Fruit fly (Drosophila melanogaster): ENCODE data around the gene if.
A peak's percentile ranks its signal among the peaks of the same experiment; 100 is the strongest.

The if gene

DNA sequence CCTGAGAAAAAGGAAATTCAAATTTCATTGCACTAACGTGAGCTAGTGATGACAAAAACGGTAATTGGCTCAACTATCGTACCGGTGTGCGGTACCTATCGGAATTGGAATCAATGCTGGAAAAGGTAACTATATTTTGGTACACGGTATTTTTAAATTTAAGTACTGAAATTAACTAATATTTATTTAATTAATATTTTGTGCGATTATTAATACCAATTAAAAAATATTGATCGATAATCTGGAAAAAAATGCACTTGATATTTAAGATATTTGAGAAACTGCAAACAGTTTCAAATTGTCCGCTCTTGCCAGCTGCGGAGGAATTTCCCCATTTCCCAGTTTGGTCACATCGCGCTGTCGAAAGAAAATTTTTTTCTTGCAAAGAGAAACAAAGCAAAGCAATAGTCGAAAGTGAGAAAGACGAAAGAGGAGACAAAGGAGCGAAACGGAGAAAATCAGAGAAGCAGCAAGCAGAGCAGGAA, 4.2 kb upstream of the if start (continued):
- TF ChIP-seq ato (GFP tag; IDR thresholded peaks at IDR 0.05; ENCODE audit: partially characterized antibody) (no peak), CG12391 (tag; optimal IDR thresholded peaks at IDR 0.05) (peak; percentile 32), CG12299 (tag; optimal IDR thresholded peaks at IDR 0.05) (no peak), CG18619 (GFP tag; optimal IDR thresholded peaks at IDR 0.05) (no peak), CTCF (GFP tag; optimal IDR thresholded peaks at IDR 0.05) (no peak), salm (tag; optimal IDR thresholded peaks at IDR 0.05) (no peak), Ssrp (tag; optimal IDR thresholded peaks at IDR 0.05) (no peak), Deaf1 (tag; optimal IDR thresholded peaks at IDR 0.05) (no peak), Dek (tag; optimal IDR thresholded peaks at IDR 0.05) (no peak), CG13123 (GFP tag; optimal IDR thresholded peaks at IDR 0.05) (no peak), hbn (GFP tag; IDR thresholded peaks at IDR 0.05; ENCODE audit: partially characterized antibody) (peak; percentile 29; the same call in 1 of the 2 replicates), CG16863 (GFP tag; optimal IDR thresholded peaks at IDR 0.05) (no peak), sd (tag; optimal IDR thresholded peaks at IDR 0.05) (no peak), nom (GFP tag; optimal IDR thresholded peaks at IDR 0.05) (peak; percentile 3), CG11456 (GFP tag; IDR thresholded peaks at IDR 0.05) (no peak), chinmo (GFP tag; IDR thresholded peaks at IDR 0.05; ENCODE audit: partially characterized antibody) (no peak), CG6272 (GFP tag; IDR thresholded peaks at IDR 0.05) (no peak), CG15601 (tag; optimal IDR thresholded peaks at IDR 0.05) (peak; percentile 1), NFAT (GFP tag; IDR thresholded peaks at IDR 0.05) (0 out of 2 replicates have a peak, but pooled peaks have one; percentile 31), grn (GFP tag; optimal IDR thresholded peaks at IDR 0.05) (no peak), Ets65A (GFP tag) (no peak), CG18764 (GFP tag; optimal IDR thresholded peaks at IDR 0.05) (no peak), caup (GFP tag; optimal IDR thresholded peaks at IDR 0.05; ENCODE audit: severe bottlenecking) (no peak), CG2199 (GFP tag; IDR thresholded peaks at IDR 0.05) (no peak), Camta (GFP tag; optimal IDR thresholded peaks at IDR 0.05) (no peak), Dll (GFP tag; IDR thresholded peaks at IDR 0.05; ENCODE audit: partially characterized antibody) (peak; percentile 67; the same call in 2 of the 4 replicates), CG4617 (GFP tag; optimal IDR thresholded peaks at IDR 0.05; ENCODE audit: borderline replicate concordance) (no peak), B-H1 (GFP tag; IDR thresholded peaks at IDR 0.05) (no peak), CG30431 (GFP tag; optimal IDR thresholded peaks at IDR 0.05) (no peak), Xbp1 (GFP tag; optimal IDR thresholded peaks at IDR 0.05) (no peak), zf30C (GFP tag; optimal IDR thresholded peaks at IDR 0.05) (no peak), CG34422 (GFP tag; IDR thresholded peaks at IDR 0.05) (no peak), ranshi (GFP tag; IDR thresholded peaks at IDR 0.05) (no peak), E2f2 (GFP tag; IDR thresholded peaks at IDR 0.05) (peak; percentile 86), CG9797 (GFP tag; optimal IDR thresholded peaks at IDR 0.05) (peak; percentile 62), btn (GFP tag; optimal IDR thresholded peaks at IDR 0.05) (no peak), CG8478 (optimal IDR thresholded peaks at IDR 0.05) (no peak), CG18262 (tag; optimal IDR thresholded peaks at IDR 0.05) (no peak), tgo (GFP tag; IDR thresholded peaks at IDR 0.05) (no peak), klu (GFP tag; IDR thresholded peaks at IDR 0.05) (no peak), CG1024 (GFP tag; IDR thresholded peaks at IDR 0.05) (no peak), ash1 (GFP tag; optimal IDR thresholded peaks at IDR 0.05) (no peak), ERR (GFP tag; optimal IDR thresholded peaks at IDR 0.05) (no peak), CG2129 (GFP tag; IDR thresholded peaks at IDR 0.05; ENCODE audit: partially characterized antibody) (peak; percentile 44; the same call in 1 of the 2 replicates), Lhr (GFP tag; optimal IDR thresholded peaks at IDR 0.05) (peak; percentile 14), mld (GFP tag; IDR thresholded peaks at IDR 0.05; ENCODE audit: partially characterized antibody) (no peak), CG12236 (GFP tag; optimal IDR thresholded peaks at IDR 0.05) (no peak), CG31441 (GFP tag; IDR thresholded peaks at IDR 0.05) (no peak), CG10321 (GFP tag; IDR thresholded peaks at IDR 0.05) (no peak), CG8359 (GFP tag; optimal IDR thresholded peaks at IDR 0.05; ENCODE audit: borderline replicate concordance) (no peak), CG18599 (GFP tag; optimal IDR thresholded peaks at IDR 0.05) (no peak), CG4820 (GFP tag; optimal IDR thresholded peaks at IDR 0.05) (no peak)
